Fruit fly (Drosophila melanogaster) whole organism, adult: ENCODE results near the gene bun.

ENCODE experiments used
- CG12768 ChIP-seq: fragments of 200-800 bp; sonication (Bioruptor generic); optimal IDR thresholded peaks from 2 replicates; lab custom pipeline; 2017; ENCODE audit warnings: missing biosample characterization, missing genetic modification characterization, mild to moderate bottlenecking, moderate library complexity, missing genetic modification reagents
- CG5204 ChIP-seq: fragments of 200-800 bp; sonication (Bioruptor generic); optimal IDR thresholded peaks from 2 replicates; lab custom pipeline; 2016; ENCODE audit warnings: missing biosample characterization, missing genetic modification characterization
- CG7045 ChIP-seq: fragments of 200-800 bp; sonication (Bioruptor generic); optimal IDR thresholded peaks from 2 replicates; lab custom pipeline; 2017; ENCODE audit warnings: missing biosample characterization, mild to moderate bottlenecking, missing genetic modification characterization
- Hr96 ChIP-seq: fragments of 200-800 bp; sonication (Bioruptor generic); optimal IDR thresholded peaks from 2 replicates; lab custom pipeline; 2016; ENCODE audit warnings: missing biosample characterization, missing genetic modification characterization
- kay ChIP-seq: fragments of 200-800 bp; sonication (Bioruptor generic); peaks from one replicate; lab custom pipeline; 2016; ENCODE audit warnings: missing biosample characterization, missing genetic modification characterization, borderline replicate concordance

dm6 chr2L:12433712-12434534 lies 112.5 kb downstream of the bun start, which contains the start of gene eRF3:
- TF ChIP-seq CG5204 (GFP tag; lab: Kevin White, UChicago) (no peak), CG7045 (GFP tag; lab: Kevin White, UChicago) (peak; percentile 75), kay (GFP tag; lab: Kevin White, UChicago) (no peak), Hr96 (GFP tag; lab: Kevin White, UChicago) (peak; percentile 56), CG12768 (peak; percentile 67)
